Fruit fly (Drosophila melanogaster) whole organism: ENCODE data around the gene Pak.

Experiments used
- CG8478 ChIP-seq: fragments of >200 bp; optimal IDR thresholded peaks from 2 replicates; lab custom pipeline; 2018; ENCODE audit warnings: inconsistent platforms
- Dll ChIP-seq: fragments of >200 bp; optimal IDR thresholded peaks from 2 replicates; lab custom pipeline; 2017
- EcR ChIP-seq, 2 experiments: fragments of >200 bp; optimal IDR thresholded peaks; 2 replicates each; lab custom pipeline; 2017; ENCODE audit warnings: missing biosample characterization in 2 of 2, missing genetic modification characterization in 2 of 2, missing genetic modification reagents in 2 of 2
- pan ChIP-seq: fragments of >200 bp; optimal IDR thresholded peaks from 2 replicates; lab custom pipeline; 2017
- psq ChIP-seq: fragments of >200 bp; optimal IDR thresholded peaks from 2 replicates; lab custom pipeline; 2017
- usp ChIP-seq: fragments of >200 bp; optimal IDR thresholded peaks from 2 replicates; lab custom pipeline; 2017; ENCODE audit warnings: missing biosample characterization, missing genetic modification characterization, mixed read lengths

DNA sequence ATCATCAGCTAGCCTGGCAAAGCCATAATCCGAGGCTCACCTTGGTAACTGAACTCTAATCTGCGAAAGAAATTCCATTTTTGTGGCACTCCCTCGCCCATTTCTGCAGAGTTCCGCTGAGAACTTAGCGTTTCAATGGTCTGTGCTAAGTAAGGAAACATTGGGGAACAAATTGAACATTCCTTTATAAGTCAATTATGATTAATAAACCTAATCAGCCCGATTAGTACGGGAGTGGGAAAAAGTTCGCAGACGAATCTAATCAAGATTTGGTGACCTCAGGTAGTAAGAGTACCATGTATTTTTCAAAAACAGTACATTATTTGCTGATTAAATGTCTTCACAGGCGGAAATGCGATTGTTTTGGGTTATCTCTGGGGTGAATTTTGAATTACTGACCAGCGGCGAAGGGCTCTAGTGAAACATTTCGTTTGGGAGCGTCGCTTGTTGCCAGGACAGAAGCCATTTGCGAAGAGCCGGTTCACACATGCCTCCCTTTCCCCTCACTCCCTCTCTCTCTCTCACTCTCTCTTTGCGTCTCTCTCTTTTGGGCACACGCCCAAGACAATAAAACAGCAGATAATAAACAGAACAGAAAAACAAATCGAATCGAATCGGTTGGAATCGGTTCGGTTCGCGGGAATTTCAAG lies 52.0 kb downstream of the Pak start:
- TF ChIP-seq usp (GFP tag; lab: Kevin White, UChicago) (no peak), psq (lab: Kevin White, UChicago) (no peak), pan (lab: Kevin White, UChicago) (no peak), EcR (GFP tag; optimal IDR thresholded peaks at IDR 0.05; lab: Kevin White, UChicago) (no peak), Dll (lab: Kevin White, UChicago) (no peak), CG8478 (lab: Kevin White, UChicago) (no peak)
